Worm (Caenorhabditis elegans) whole organism, young adult: ENCODE measurements around the gene glt-5.

Source experiments
- F57C9.4 ChIP-seq: sonication (generic microtip); optimal IDR thresholded peaks from 2 replicates; lab custom pipeline; 2017; ENCODE audit warnings: mild to moderate bottlenecking, missing genetic modification characterization, missing compliant biosample characterization
- ama-1 ChIP-seq, 3 experiments: fragments of 150-350 bp in 1 of 3; sonication (generic microtip) in 2 of 3; optimal IDR thresholded peaks; 2 replicates each; lab custom pipeline; 2014 to 2018; ENCODE audit warnings: missing biosample characterization in 2 of 3, missing genetic modification characterization in 2 of 3, missing genetic modification reagents in 2 of 3
- ets-4 ChIP-seq: fragments of 200-800 bp; sonication (Bioruptor generic); optimal IDR thresholded peaks from 2 replicates; lab custom pipeline; 2018; ENCODE audit warnings: mild to moderate bottlenecking, missing genetic modification characterization, missing compliant biosample characterization
- gei-17 ChIP-seq: fragments of 200-800 bp; sonication (Bioruptor generic); optimal IDR thresholded peaks from 2 replicates; lab custom pipeline; 2018; ENCODE audit warnings: mild to moderate bottlenecking, missing genetic modification characterization, missing compliant biosample characterization
- mes-4 ChIP-seq: sonication (generic microtip); optimal IDR thresholded peaks from 2 replicates; lab custom pipeline; 2016; ENCODE audit warnings: missing genotype, missing genetic modification characterization, missing compliant biosample characterization
- nhr-90 ChIP-seq: sonication (generic microtip); optimal IDR thresholded peaks from 2 replicates; lab custom pipeline; 2016; ENCODE audit warnings: missing genotype, mild to moderate bottlenecking, missing genetic modification characterization, missing compliant biosample characterization
- snpc-4 ChIP-seq, 5 experiments: fragments of 150-350 bp in 1 of 5; sonication (generic microtip) in 4 of 5; optimal IDR thresholded peaks; 2 replicates each; lab custom pipeline; 2014 to 2018; ENCODE audit warnings: missing genetic modification characterization in 5 of 5, missing biosample characterization in 3 of 5, antibody characterized with exemption in 2 of 5, mild to moderate bottlenecking in 2 of 5, missing compliant biosample characterization in 2 of 5, missing genotype in 2 of 5, moderate library complexity in 2 of 5, missing genetic modification reagents in 1 of 5
- unc-62 ChIP-seq: fragments of 150-350 bp; optimal IDR thresholded peaks from 2 replicates; lab custom pipeline; 2014; ENCODE audit warnings: missing biosample characterization, missing genetic modification reagents, missing genetic modification characterization

DNA sequence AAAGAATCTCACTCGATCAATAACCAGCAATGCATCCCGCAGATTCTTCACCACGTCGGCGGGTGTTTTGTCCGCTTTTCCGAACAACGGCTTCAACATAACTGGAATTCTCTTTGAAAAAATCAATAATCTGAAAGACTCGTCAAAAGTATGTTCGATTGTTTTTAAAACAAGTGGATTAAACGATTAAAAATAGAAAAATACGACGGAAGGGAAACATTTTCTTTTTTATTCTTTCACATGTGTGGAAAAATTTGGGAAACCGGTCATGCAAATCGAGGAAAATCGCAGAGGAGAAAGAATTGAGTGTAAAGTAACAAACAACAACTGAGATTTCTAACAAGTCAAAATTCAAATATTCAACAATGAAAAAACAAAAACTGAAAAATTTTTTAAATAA is 5.1 kb downstream of the glt-5 start, which contains the start of gene mop-25.2:
- TF ChIP-seq mes-4 (tag; lab: Kevin White, UChicago) (no peak), F57C9.4 (tag; lab: Kevin White, UChicago) (no peak), snpc-4 (GFP tag; optimal IDR thresholded peaks at IDR 0.05; lab: Kevin White, UChicago) (no peak), snpc-4 (tag; optimal IDR thresholded peaks at IDR 0.05; lab: Kevin White, UChicago) (no peak), nhr-90 (tag; lab: Kevin White, UChicago) (no peak), ama-1 (optimal IDR thresholded peaks at IDR 0.05; lab: Kevin White, UChicago) (no peak), ama-1 (GFP tag; optimal IDR thresholded peaks at IDR 0.05; lab: Kevin White, UChicago) (peak in 1 of 2 experiments; percentile 10), gei-17 (GFP tag; lab: Kevin White, UChicago) (no peak), ets-4 (GFP tag; lab: Kevin White, UChicago) (no peak), unc-62 (no peak)
